Fruit fly (Drosophila melanogaster): ENCODE data around the gene Phs.

DNA sequence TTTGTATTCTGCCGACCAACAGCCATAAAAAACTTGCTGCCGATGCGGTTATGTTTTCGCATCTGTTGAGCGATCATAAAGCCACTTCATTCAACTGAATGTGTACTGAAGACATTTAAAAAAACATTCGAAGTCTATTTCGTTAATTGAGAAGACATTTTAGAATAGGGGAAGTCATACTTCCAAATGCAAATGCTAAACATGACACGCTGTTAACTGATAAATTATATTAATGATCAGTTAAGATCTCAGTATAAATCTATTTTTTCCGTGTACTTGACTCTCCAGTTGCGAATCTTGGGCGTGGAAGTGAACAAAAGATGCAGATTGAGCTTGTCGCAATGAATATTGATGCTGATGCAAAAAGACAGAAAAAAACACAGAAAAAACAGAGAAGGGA lies 23.7 kb upstream of the Phs start:
- no peak for TF ChIP-seq CG8478 (optimal IDR thresholded peaks at IDR 0.05)
- no peak for TF ChIP-seq CTCF (optimal IDR thresholded peaks at IDR 0.05)
